Fruit fly (Drosophila melanogaster): ENCODE data around the gene CG4691.

dm6 chr2L:14746068-14746467 is 14.5 kb upstream of the CG4691 start:
- TF ChIP-seq Vsx2 (GFP tag; optimal IDR thresholded peaks at IDR 0.05; ENCODE audit: partially characterized antibody) (no peak), HLH106 (tag; optimal IDR thresholded peaks at IDR 0.05) (no peak), Abd-B (GFP tag; optimal IDR thresholded peaks at IDR 0.05) (no peak), dmrt93B (GFP tag; optimal IDR thresholded peaks at IDR 0.05) (no peak), pan (optimal IDR thresholded peaks at IDR 0.05) (no peak)

All from whole organism, wandering third instar larva.